Fruit fly (Drosophila melanogaster) whole organism, embryonic: ENCODE data around the gene CG4611.
A peak's percentile ranks its signal among the peaks of the same experiment; 100 is the strongest.

Experiments
- Ada2b ChIP-seq: fragments of 200-800 bp; sonication (Bioruptor generic); IDR thresholded peaks from 2 replicates; pipeline ENCODE4 v1.3.6; 2022; ENCODE audit warnings: missing biosample characterization, missing genetic modification characterization
- Atf-2 ChIP-seq: fragments of 200-800 bp; sonication (Bioruptor generic); optimal IDR thresholded peaks from 2 replicates; lab custom pipeline; 2016; ENCODE audit warnings: missing biosample characterization, missing genetic modification characterization
- Blimp-1 ChIP-seq: fragments of 200-800 bp; sonication (Bioruptor generic); optimal IDR thresholded peaks from 3 replicates; lab custom pipeline; 2018; ENCODE audit warnings: missing biosample characterization, missing genetic modification characterization, mild to moderate bottlenecking, moderate library complexity, missing genetic modification reagents
- C15 ChIP-seq: fragments of 200-800 bp; sonication (Bioruptor generic); IDR thresholded peaks from 3 replicates; pipeline ENCODE4 v1.3.6; 2022; ENCODE audit warnings: missing biosample characterization, missing genetic modification characterization
- CG11085 ChIP-seq: fragments of 200-800 bp; sonication (Bioruptor generic); IDR thresholded peaks from 2 replicates; pipeline ENCODE4 v1.3.6; 2022; ENCODE audit warnings: missing biosample characterization, missing genetic modification characterization
- CG11504 ChIP-seq: fragments of 200-800 bp; sonication (Bioruptor generic); optimal IDR thresholded peaks from 3 replicates; lab custom pipeline; 2019; ENCODE audit warnings: missing biosample characterization, mild to moderate bottlenecking, missing genetic modification characterization, moderate library complexity
- CG11695 ChIP-seq: fragments of 200-800 bp; sonication (Bioruptor generic); IDR thresholded peaks from 3 replicates; pipeline ENCODE4 v1.3.6; 2022; ENCODE audit warnings: missing biosample characterization, missing genetic modification characterization
- CG11696 ChIP-seq: fragments of 200-800 bp; sonication (Bioruptor generic); IDR thresholded peaks from 2 replicates; pipeline ENCODE4 v1.3.6; 2022; ENCODE audit warnings: missing biosample characterization, missing genetic modification characterization
- CG12236 ChIP-seq: fragments of 200-800 bp; sonication (Bioruptor generic); optimal IDR thresholded peaks from 2 replicates; lab custom pipeline; 2016; ENCODE audit warnings: missing biosample characterization, missing genetic modification characterization
- CG13296 ChIP-seq: fragments of 200-800 bp; sonication (Bioruptor generic); optimal IDR thresholded peaks from 3 replicates; lab custom pipeline; 2018; ENCODE audit warnings: missing biosample characterization, mild to moderate bottlenecking, missing genetic modification characterization
- CG17361 ChIP-seq: fragments of 200-800 bp; sonication (Bioruptor generic); IDR thresholded peaks from 3 replicates; pipeline ENCODE4 v1.3.6; 2022; ENCODE audit warnings: missing biosample characterization, missing genetic modification characterization
- CG17385 ChIP-seq: fragments of 200-800 bp; sonication (Bioruptor generic); optimal IDR thresholded peaks from 3 replicates; lab custom pipeline; 2018; ENCODE audit warnings: missing biosample characterization, mild to moderate bottlenecking, missing genetic modification characterization
- CG1792 ChIP-seq: fragments of 200-800 bp; sonication (Bioruptor generic); optimal IDR thresholded peaks from 2 replicates; lab custom pipeline; 2016; ENCODE audit warnings: missing biosample characterization, missing genetic modification characterization
- CG1832 ChIP-seq: fragments of 200-800 bp; sonication (Bioruptor generic); optimal IDR thresholded peaks from 2 replicates; lab custom pipeline; 2017; ENCODE audit warnings: missing biosample characterization, mild to moderate bottlenecking, missing genetic modification characterization, inconsistent platforms
- CG4854 ChIP-seq: fragments of 200-800 bp; sonication (Bioruptor generic); optimal IDR thresholded peaks from 2 replicates; lab custom pipeline; 2016; ENCODE audit warnings: missing biosample characterization, missing genetic modification characterization, inconsistent platforms
- CG7556 ChIP-seq: fragments of 200-800 bp; sonication (Bioruptor generic); optimal IDR thresholded peaks from 2 replicates; lab custom pipeline; 2017; ENCODE audit warnings: missing biosample characterization, mild to moderate bottlenecking, missing genetic modification characterization
- CG7786 ChIP-seq: fragments of 200-800 bp; sonication (Bioruptor generic); optimal IDR thresholded peaks from 2 replicates; lab custom pipeline; 2016; ENCODE audit warnings: missing biosample characterization, missing genetic modification characterization
- D ChIP-seq, 2 experiments: fragments of 200-800 bp in 1 of 2; fragments of >200 bp in 1 of 2; sonication (Bioruptor generic) in 1 of 2; optimal IDR thresholded peaks; 2 replicates in 1 of 2; 3 replicates in 1 of 2; lab custom pipeline; 2017; ENCODE audit warnings: mild to moderate bottlenecking in 1 of 2, missing biosample characterization in 1 of 2, missing genetic modification characterization in 1 of 2, missing genetic modification reagents in 1 of 2
- Ets65A ChIP-seq: fragments of 200-800 bp; sonication (Bioruptor generic); peaks from one replicate; lab custom pipeline; 2016; ENCODE audit warnings: missing biosample characterization, missing genetic modification characterization
- HHEX ChIP-seq: fragments of 200-800 bp; sonication (Bioruptor generic); optimal IDR thresholded peaks from 3 replicates; lab custom pipeline; 2017; ENCODE audit warnings: missing biosample characterization, mild to moderate bottlenecking, missing genetic modification characterization, missing genetic modification reagents
- Lhr ChIP-seq: fragments of 200-800 bp; sonication (Bioruptor generic); optimal IDR thresholded peaks from 3 replicates; lab custom pipeline; 2017; ENCODE audit warnings: mild to moderate bottlenecking, missing biosample characterization, missing genetic modification reagents, missing genetic modification characterization
- Nf-YA ChIP-seq: fragments of 200-800 bp; sonication (Bioruptor generic); IDR thresholded peaks from 2 replicates; pipeline ENCODE4 v1.3.6; 2022; ENCODE audit warnings: missing biosample characterization, missing genetic modification characterization
- Nf-YC ChIP-seq: fragments of 200-800 bp; optimal IDR thresholded peaks from 3 replicates; lab custom pipeline; 2019; ENCODE audit warnings: missing biosample characterization, mild to moderate bottlenecking, missing genetic modification characterization, moderate library complexity
- NfI ChIP-seq: fragments of 200-800 bp; sonication (Bioruptor generic); optimal IDR thresholded peaks from 3 replicates; lab custom pipeline; 2018; ENCODE audit warnings: missing biosample characterization, mild to moderate bottlenecking, missing genetic modification characterization, moderate library complexity
- Sin3A ChIP-seq: fragments of >200 bp; optimal IDR thresholded peaks from 2 replicates; lab custom pipeline; 2018
- Six4 ChIP-seq: fragments of 200-800 bp; sonication (Bioruptor generic); optimal IDR thresholded peaks from 2 replicates; lab custom pipeline; 2016; ENCODE audit warnings: missing biosample characterization, missing genetic modification characterization
- Spps ChIP-seq: fragments of 200-800 bp; sonication (Bioruptor generic); optimal IDR thresholded peaks from 2 replicates; lab custom pipeline; 2018; ENCODE audit warnings: missing biosample characterization, mild to moderate bottlenecking, missing genetic modification characterization
- TFAM ChIP-seq: fragments of 200-800 bp; sonication (Bioruptor generic); optimal IDR thresholded peaks from 2 replicates; lab custom pipeline; 2017; ENCODE audit warnings: missing biosample characterization, missing genetic modification characterization, inconsistent platforms
- Tbp ChIP-seq: fragments of >200 bp; optimal IDR thresholded peaks from 2 replicates; lab custom pipeline; 2018; ENCODE audit warnings: missing biosample characterization, missing genetic modification characterization
- Xbp1 ChIP-seq: fragments of 200-800 bp; sonication (Bioruptor generic); optimal IDR thresholded peaks from 3 replicates; lab custom pipeline; 2016; ENCODE audit warnings: missing biosample characterization, mild to moderate bottlenecking, missing genetic modification characterization
- aop ChIP-seq: fragments of 200-800 bp; sonication (Bioruptor generic); IDR thresholded peaks from 2 replicates; pipeline ENCODE4 v1.3.6; 2022; ENCODE audit warnings: missing biosample characterization, missing genetic modification characterization
- caup ChIP-seq: fragments of 200-800 bp; sonication (Bioruptor generic); optimal IDR thresholded peaks from 3 replicates; lab custom pipeline; 2017; ENCODE audit warnings: missing biosample characterization, mild to moderate bottlenecking, missing genetic modification characterization, moderate library complexity; ENCODE audit not compliant: severe bottlenecking
- ems ChIP-seq: fragments of 200-800 bp; sonication (Bioruptor generic); optimal IDR thresholded peaks from 3 replicates; lab custom pipeline; 2016; ENCODE audit warnings: missing biosample characterization, missing genetic modification characterization
- fd3F ChIP-seq: fragments of 200-800 bp; sonication (Bioruptor generic); optimal IDR thresholded peaks from 2 replicates; lab custom pipeline; 2018; ENCODE audit warnings: missing biosample characterization, mild to moderate bottlenecking, missing genetic modification characterization, moderate library complexity
- fd64A ChIP-seq: fragments of 200-800 bp; sonication (Bioruptor generic); optimal IDR thresholded peaks from 3 replicates; lab custom pipeline; 2018; ENCODE audit warnings: missing biosample characterization, mild to moderate bottlenecking, missing genetic modification characterization
- gem ChIP-seq: fragments of 200-800 bp; sonication (Bioruptor generic); optimal IDR thresholded peaks from 2 replicates; lab custom pipeline; 2019; ENCODE audit warnings: missing biosample characterization, mild to moderate bottlenecking, missing genetic modification characterization, moderate library complexity
- hkb ChIP-seq, 2 experiments: fragments of 200-800 bp in 1 of 2; fragments of >200 bp in 1 of 2; sonication (Bioruptor generic) in 1 of 2; IDR thresholded peaks in 1 of 2; optimal IDR thresholded peaks in 1 of 2; 2 replicates each; pipeline versions ENCODE4 v1.3.6 to Lab custom; 2017 to 2022; ENCODE audit warnings: missing biosample characterization in 1 of 2, missing genetic modification characterization in 1 of 2
- ind ChIP-seq: fragments of 200-800 bp; sonication (Bioruptor generic); optimal IDR thresholded peaks from 3 replicates; lab custom pipeline; 2016; ENCODE audit warnings: missing biosample characterization, missing genetic modification characterization
- jing ChIP-seq: fragments of 200-800 bp; sonication (Bioruptor generic); optimal IDR thresholded peaks from 2 replicates; lab custom pipeline; 2018; ENCODE audit warnings: missing biosample characterization, mild to moderate bottlenecking, missing genetic modification characterization
- luna ChIP-seq: fragments of 200-800 bp; sonication (Bioruptor generic); optimal IDR thresholded peaks from 2 replicates; lab custom pipeline; 2016; ENCODE audit warnings: missing biosample characterization, missing genetic modification characterization
- pho ChIP-seq: fragments of 200-800 bp; sonication (Bioruptor generic); optimal IDR thresholded peaks from 2 replicates; lab custom pipeline; 2016; ENCODE audit warnings: missing biosample characterization, missing genetic modification characterization
- phol ChIP-seq: fragments of 200-800 bp; sonication (Bioruptor generic); optimal IDR thresholded peaks from 3 replicates; lab custom pipeline; 2018; ENCODE audit warnings: missing biosample characterization, mild to moderate bottlenecking, missing genetic modification characterization, moderate library complexity
- pita ChIP-seq: fragments of 200-800 bp; sonication (Bioruptor generic); optimal IDR thresholded peaks from 2 replicates; lab custom pipeline; 2017; ENCODE audit warnings: missing biosample characterization, mild to moderate bottlenecking, missing genetic modification characterization
- sens ChIP-seq: fragments of 200-800 bp; sonication (Bioruptor generic); peaks from one replicate; lab custom pipeline; 2016; ENCODE audit warnings: missing biosample characterization, missing genetic modification characterization
- sob ChIP-seq: fragments of 200-800 bp; sonication (Bioruptor generic); IDR thresholded peaks from 2 replicates; pipeline ENCODE4 v1.3.6; 2022; ENCODE audit warnings: missing biosample characterization, missing genetic modification characterization
- sr ChIP-seq: fragments of 200-800 bp; sonication (Bioruptor generic); IDR thresholded peaks from 3 replicates; pipeline ENCODE4 v1.3.6; 2022; ENCODE audit warnings: missing biosample characterization, missing genetic modification characterization
- unpg ChIP-seq: fragments of 200-800 bp; sonication (Bioruptor generic); optimal IDR thresholded peaks from 3 replicates; lab custom pipeline; 2018; ENCODE audit warnings: missing biosample characterization, mild to moderate bottlenecking, missing genetic modification characterization, moderate library complexity
- vvl ChIP-seq: fragments of 200-800 bp; sonication (Bioruptor generic); IDR thresholded peaks from 2 replicates; pipeline ENCODE4 v1.3.6; 2022; ENCODE audit warnings: missing biosample characterization, missing genetic modification characterization
- z ChIP-seq: fragments of 200-800 bp; sonication (Bioruptor generic); IDR thresholded peaks from 3 replicates; pipeline ENCODE4 v1.3.6; 2022; ENCODE audit warnings: missing biosample characterization, missing genetic modification characterization

The CG4611 gene

dm6 chr3L:5182255-5182993, 46.2 kb downstream of the CG4611 start (continued):
- no peak for TF ChIP-seq CG4854 (GFP tag; lab: Kevin White, UChicago)
- TF ChIP-seq CG13296: peak; percentile 26
- peak; percentile 29 for TF ChIP-seq Xbp1
- TF ChIP-seq phol (tag; lab: Kevin White, UChicago): peak; percentile 38
- no peak for TF ChIP-seq Spps
- TF ChIP-seq CG12236: no peak
- no peak for TF ChIP-seq TFAM (GFP tag; lab: Kevin White, UChicago)
- peak; percentile 41; the same call in 1 of the 2 replicates for TF ChIP-seq sob (GFP tag; lab: Robert Waterston, UW)
- no peak for TF ChIP-seq Nf-YC (tag; lab: Kevin White, UChicago)
- TF ChIP-seq CG1792 (GFP tag; lab: Kevin White, UChicago): no peak
- TF ChIP-seq Ada2b (GFP tag; lab: Robert Waterston, UW): peak; percentile 28; the same call in 1 of the 2 replicates
- TF ChIP-seq D (optimal IDR thresholded peaks at IDR 0.05; lab: Kevin White, UChicago): no peak
- TF ChIP-seq D (GFP tag; optimal IDR thresholded peaks at IDR 0.05; lab: Kevin White, UChicago): no peak
- peak; percentile 64 for TF ChIP-seq CG11504
- TF ChIP-seq Atf-2 (GFP tag; lab: Kevin White, UChicago): no peak
- TF ChIP-seq Tbp (GFP tag; lab: Kevin White, UChicago): no peak
- no peak for TF ChIP-seq C15 (GFP tag; lab: Robert Waterston, UW)
- TF ChIP-seq Lhr: no peak
- peak; percentile 27 for TF ChIP-seq ind
- TF ChIP-seq gem (tag; lab: Kevin White, UChicago): peak; percentile 64
- no peak for TF ChIP-seq fd64A (GFP tag; lab: Kevin White, UChicago)
- peak; percentile 38 for TF ChIP-seq unpg (GFP tag; lab: Kevin White, UChicago)
- TF ChIP-seq CG17385: peak; percentile 33
- peak; percentile 40; the same call in 1 of the 3 replicates for TF ChIP-seq CG17361
- TF ChIP-seq CG11085 (GFP tag; lab: Robert Waterston, UW): no peak
- no peak for TF ChIP-seq CG7786 (GFP tag; lab: Kevin White, UChicago)
- TF ChIP-seq aop: no peak
- no peak for TF ChIP-seq sr (GFP tag; lab: Robert Waterston, UW)
- TF ChIP-seq vvl: peak; percentile 77
- TF ChIP-seq hkb (optimal IDR thresholded peaks at IDR 0.05; lab: Kevin White, UChicago): no peak
- peak; percentile 66; the same call in 1 of the 2 replicates for TF ChIP-seq hkb (GFP tag; IDR thresholded peaks at IDR 0.05; lab: Robert Waterston, UW)
- peak; percentile 85 for TF ChIP-seq sens (GFP tag; lab: Kevin White, UChicago)
- no peak for TF ChIP-seq luna (GFP tag; lab: Kevin White, UChicago)
- peak; percentile 63 for TF ChIP-seq CG7556 (GFP tag; lab: Kevin White, UChicago)
- no peak for TF ChIP-seq pita (GFP tag; lab: Kevin White, UChicago)
- TF ChIP-seq pho: no peak
- no peak for TF ChIP-seq z (GFP tag; lab: Robert Waterston, UW)
- peak; percentile 41 for TF ChIP-seq Blimp-1 (GFP tag; lab: Kevin White, UChicago)
- no peak for TF ChIP-seq Six4 (GFP tag; lab: Kevin White, UChicago)
- peak; percentile 36; the same call in 1 of the 3 replicates for TF ChIP-seq CG11695 (GFP tag; lab: Robert Waterston, UW)
- no peak for TF ChIP-seq ems (GFP tag; lab: Kevin White, UChicago)
- TF ChIP-seq Sin3A: no peak
- peak; percentile 49 for TF ChIP-seq NfI
- 0 out of 2 replicates have a peak, but pooled peaks have one; percentile 31 for TF ChIP-seq Nf-YA
- peak; percentile 75 for TF ChIP-seq Ets65A (GFP tag; lab: Kevin White, UChicago)
- no peak for TF ChIP-seq CG1832
- peak; percentile 26 for TF ChIP-seq HHEX (GFP tag; lab: Kevin White, UChicago)
- no peak for TF ChIP-seq jing (GFP tag; lab: Kevin White, UChicago)
- TF ChIP-seq CG11696 (GFP tag; lab: Robert Waterston, UW): no peak
- TF ChIP-seq fd3F (GFP tag; lab: Kevin White, UChicago): peak; percentile 19
- peak; percentile 43 for TF ChIP-seq caup (GFP tag; lab: Kevin White, UChicago)
